Worm (Caenorhabditis elegans) whole organism, midembryonic: ENCODE results near the gene Y110A2AL.1.

ENCODE experiments used
- T22C8.4 ChIP-seq: fragments of 200-800 bp; sonication (Bioruptor generic); IDR thresholded peaks from 2 replicates; pipeline ENCODE4 v1.3.6; 2022; ENCODE audit warnings: missing genetic modification characterization, missing compliant biosample characterization
- ref-1 ChIP-seq: fragments of 200-800 bp; sonication (Bioruptor generic); conservative IDR thresholded peaks from 2 replicates; pipeline ENCODE4 v1.3.6; 2022; ENCODE audit warnings: missing genetic modification reagents, missing genetic modification characterization, missing compliant biosample characterization
- ztf-29 ChIP-seq: fragments of 200-800 bp; sonication (Bioruptor generic); IDR thresholded peaks from 2 replicates; pipeline ENCODE4 v1.3.6; 2022; ENCODE audit warnings: missing genetic modification reagents, missing genetic modification characterization, missing compliant biosample characterization

ce11 chrII:2867701-2868100, 7.2 kb upstream of the Y110A2AL.1 start, which contains the start of gene Y110A2AL.2:
- TF ChIP-seq T22C8.4 (GFP tag; lab: Robert Waterston, UW) (no peak), ref-1 (GFP tag; lab: Robert Waterston, UW) (no peak), ztf-29 (GFP tag; lab: Robert Waterston, UW) (no peak)
